Worm (Caenorhabditis elegans) whole organism, L4/young adult: ENCODE data around the gene sms-1.

Experiments used
- W03F9.2 ChIP-seq: fragments of 150-350 bp; optimal IDR thresholded peaks from 2 replicates; lab custom pipeline; 2014; ENCODE audit warnings: missing biosample characterization, missing genetic modification characterization
- dao-5 ChIP-seq: sonication (generic microtip); optimal IDR thresholded peaks from 2 replicates; lab custom pipeline; 2016; ENCODE audit warnings: missing genotype, missing genetic modification characterization, moderate library complexity, missing compliant biosample characterization
- him-1 ChIP-seq: sonication (generic microtip); optimal IDR thresholded peaks from 2 replicates; lab custom pipeline; 2016; ENCODE audit warnings: missing genotype, missing genetic modification reagents, missing genetic modification characterization, missing compliant biosample characterization

The sms-1 gene

ce11 chrIV:11491422-11491821 is 6.6 kb downstream of the sms-1 start:
- TF ChIP-seq W03F9.2 (tag; lab: Kevin White, UChicago) (no peak), dao-5 (tag; lab: Kevin White, UChicago) (no peak), him-1 (tag; lab: Kevin White, UChicago) (no peak)

DNA sequence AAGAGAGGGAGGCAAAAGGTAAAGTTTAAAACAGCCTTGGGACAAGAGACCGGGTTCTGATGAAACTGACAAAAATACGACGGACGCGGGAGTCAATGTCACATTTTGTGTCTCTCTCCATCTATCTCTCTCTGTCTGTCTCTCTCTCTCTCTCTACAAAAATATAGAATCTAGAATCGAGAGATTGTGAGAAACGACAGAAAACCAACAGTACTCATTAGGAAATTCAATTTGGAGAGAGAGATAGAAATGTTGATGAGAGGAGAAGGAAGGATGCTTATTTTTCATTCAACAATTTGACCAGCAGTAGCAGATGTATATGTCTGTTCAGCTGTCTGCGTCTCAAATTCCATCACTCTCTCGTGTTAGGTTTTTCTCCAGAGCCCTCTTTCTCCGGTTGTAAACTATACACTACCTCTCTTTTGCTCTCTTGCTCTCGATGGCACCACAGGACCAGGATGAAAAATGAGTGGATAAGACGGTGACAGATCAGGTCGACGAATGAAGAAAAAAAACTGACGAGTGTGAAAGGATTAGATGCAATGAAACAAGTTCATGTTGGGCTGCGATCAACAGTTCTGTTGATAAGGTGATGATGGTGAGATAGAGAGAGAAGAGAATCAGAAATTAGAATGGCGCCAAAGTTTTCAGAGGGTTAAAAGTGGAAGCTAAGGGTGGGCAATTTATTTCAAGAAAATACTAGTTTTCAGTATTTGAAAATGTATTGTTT is 8.2 kb downstream of the sms-1 start:
- TF ChIP-seq W03F9.2 (tag; lab: Kevin White, UChicago): peak; percentile 7
- no peak for TF ChIP-seq him-1 (tag; lab: Kevin White, UChicago)
- no peak for TF ChIP-seq dao-5 (tag; lab: Kevin White, UChicago)

ce11 chrIV:11489077-11489476 is 8.9 kb downstream of the sms-1 start:
- TF ChIP-seq him-1 (tag; lab: Kevin White, UChicago) (no peak), dao-5 (tag; lab: Kevin White, UChicago) (no peak), W03F9.2 (tag; lab: Kevin White, UChicago) (no peak)

DNA sequence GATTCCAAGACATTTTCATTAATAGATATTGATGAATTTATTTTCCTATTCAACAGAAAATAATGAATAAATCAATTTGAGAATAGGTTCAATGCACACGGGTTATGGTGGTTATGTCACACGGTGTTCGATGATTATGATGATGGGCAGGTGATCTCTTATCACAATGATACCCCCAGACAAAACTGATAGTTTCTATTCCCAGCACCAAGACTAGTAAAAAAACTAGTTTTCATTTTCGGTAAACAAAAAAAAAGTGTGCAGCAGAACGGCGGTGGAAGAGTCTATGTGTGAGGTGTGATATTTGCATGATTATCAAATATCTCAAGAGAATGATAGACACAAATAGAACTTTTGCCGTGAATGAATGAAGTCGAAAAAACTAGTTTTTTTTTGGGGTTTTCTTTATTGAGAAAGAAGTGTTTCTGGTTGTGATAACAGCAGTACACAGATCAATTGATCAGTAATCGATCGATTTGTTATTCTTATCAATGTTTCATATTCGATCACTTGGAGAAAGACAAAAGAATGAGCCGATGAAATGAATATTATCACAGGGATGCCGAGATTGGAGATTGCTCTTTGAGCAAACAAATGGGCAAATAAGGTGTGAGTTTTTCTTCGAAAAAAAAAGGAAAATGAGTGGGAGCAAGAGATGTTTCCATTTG is 10.0 kb downstream of the sms-1 start:
- TF ChIP-seq him-1 (tag; lab: Kevin White, UChicago) (no peak), W03F9.2 (tag; lab: Kevin White, UChicago) (no peak), dao-5 (tag; lab: Kevin White, UChicago) (no peak)

DNA sequence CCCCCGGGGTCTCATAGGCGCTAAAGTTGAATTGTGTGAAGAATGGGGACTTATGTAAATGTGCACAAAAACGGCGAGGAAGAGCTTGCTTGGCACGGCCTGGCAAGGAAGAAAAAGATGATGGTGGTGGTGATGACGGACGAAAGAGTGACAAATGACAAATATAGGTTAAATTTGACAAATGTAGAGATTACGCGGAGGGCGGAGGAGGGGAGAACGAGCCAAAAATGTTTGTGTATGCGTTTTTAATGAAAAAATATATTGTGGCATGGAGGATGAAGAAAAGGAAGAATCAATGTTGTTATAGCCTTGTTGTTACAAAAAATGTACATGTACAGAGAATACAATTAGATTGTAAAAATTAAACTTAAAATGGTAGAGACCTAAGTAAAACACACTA is 11.1 kb downstream of the sms-1 start:
- TF ChIP-seq W03F9.2 (tag; lab: Kevin White, UChicago) (no peak), dao-5 (tag; lab: Kevin White, UChicago) (no peak), him-1 (tag; lab: Kevin White, UChicago) (no peak)

DNA sequence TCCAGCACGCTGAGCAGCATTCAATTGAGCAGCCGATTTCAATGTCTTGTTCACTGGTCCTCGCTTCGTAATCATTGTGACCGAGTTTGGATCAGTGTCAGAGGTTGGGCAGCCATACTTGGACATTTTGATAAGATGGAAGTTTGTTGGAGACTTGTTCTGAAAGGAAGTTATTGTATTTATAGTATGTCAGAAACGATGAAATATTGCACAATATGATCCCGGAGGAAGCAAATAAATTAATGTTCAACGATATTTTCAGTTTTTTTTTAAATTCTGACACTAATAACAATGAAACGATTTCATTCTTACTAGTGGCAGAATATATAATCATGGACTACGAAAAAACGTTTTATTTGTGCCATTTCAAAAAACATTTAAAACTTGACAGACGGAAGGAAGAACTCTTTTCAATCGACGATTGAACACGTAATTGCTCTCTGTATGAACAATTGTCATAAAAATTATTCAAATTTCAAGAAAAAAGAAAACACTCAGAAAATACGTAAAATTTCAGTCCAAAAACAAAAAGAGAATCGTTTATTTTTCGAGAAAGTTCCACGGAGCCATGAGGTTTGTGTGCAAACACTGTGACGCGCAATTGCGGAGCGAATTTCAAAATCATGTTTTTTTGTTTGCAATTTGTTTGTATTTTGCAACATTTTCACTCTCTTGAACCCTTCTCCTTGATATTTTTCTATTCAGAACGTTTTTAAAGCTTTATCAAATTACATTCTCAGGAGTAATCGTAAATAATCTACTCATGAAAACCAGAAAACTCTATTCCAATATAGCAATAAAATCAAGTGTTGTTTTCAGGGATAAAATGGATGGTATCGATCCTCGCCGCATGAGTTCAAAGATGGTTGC is 17.7 kb downstream of the sms-1 start, which contains the start of the genes mbf-1 and nse-4:
Gene mbf-1 (minus strand): TSS at position 343 of the 870 bp plus-strand sequence.
Gene nse-4 (plus strand): TSS at position 820 of the 870 bp plus-strand sequence.
- TF ChIP-seq W03F9.2 (tag; lab: Kevin White, UChicago) (peak; percentile 95), dao-5 (tag; lab: Kevin White, UChicago) (no peak)

ce11 chrIV:11479095-11479494 is 18.9 kb downstream of the sms-1 start, which contains the start of gene catp-8:
Gene catp-8, minus strand, starts transcription at chrIV:11479251.
- TF ChIP-seq W03F9.2 (tag; lab: Kevin White, UChicago) (no peak), him-1 (tag; lab: Kevin White, UChicago) (no peak), dao-5 (tag; lab: Kevin White, UChicago) (no peak)

DNA sequence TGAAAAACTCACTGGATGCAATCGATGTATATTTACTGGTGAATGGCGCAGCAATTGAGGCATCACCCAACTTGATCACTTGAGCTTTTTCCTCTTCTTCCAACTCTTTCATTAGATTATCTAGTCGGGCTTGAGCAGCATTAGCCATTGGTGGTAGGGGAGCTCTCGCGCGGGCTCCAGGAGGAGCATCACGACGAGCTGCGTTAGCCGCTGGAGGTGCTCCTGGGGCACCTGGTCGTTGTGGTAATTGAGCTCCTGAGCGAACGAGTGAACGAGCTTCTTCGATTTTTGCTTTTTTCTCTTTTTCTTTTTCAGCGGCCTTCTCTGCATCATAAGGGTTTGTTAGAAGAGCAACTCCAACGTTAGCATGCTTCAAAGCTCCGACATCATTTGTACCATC is 22.9 kb downstream of the sms-1 start:
- TF ChIP-seq dao-5 (tag; lab: Kevin White, UChicago) (no peak), him-1 (tag; lab: Kevin White, UChicago) (no peak), W03F9.2 (tag; lab: Kevin White, UChicago) (no peak)

ce11 chrIV:11474067-11474466 is 23.9 kb downstream of the sms-1 start:
- TF ChIP-seq him-1 (tag; lab: Kevin White, UChicago) (peak; percentile 81), dao-5 (tag; lab: Kevin White, UChicago) (peak; percentile 91), W03F9.2 (tag; lab: Kevin White, UChicago) (peak; percentile 56)

- TF ChIP-seq dao-5 (tag; lab: Kevin White, UChicago): no peak
- TF ChIP-seq W03F9.2 (tag; lab: Kevin White, UChicago): no peak
- no peak for TF ChIP-seq him-1 (tag; lab: Kevin White, UChicago)
Observed at ce11 chrIV:11472023-11472422, 26.0 kb downstream of the sms-1 start.

ce11 chrIV:11469698-11470591 is 28.0 kb downstream of the sms-1 start, which contains the start of the genes C10C6.13 and wht-2:
Gene C10C6.13, minus strand, starts transcription at chrIV:11469748.
Gene wht-2, plus strand, starts transcription at chrIV:11470436.
- TF ChIP-seq him-1 (tag; lab: Kevin White, UChicago) (no peak), W03F9.2 (tag; lab: Kevin White, UChicago) (no peak), dao-5 (tag; lab: Kevin White, UChicago) (no peak)

- TF ChIP-seq him-1 (tag; lab: Kevin White, UChicago) (no peak), W03F9.2 (tag; lab: Kevin White, UChicago) (no peak), dao-5 (tag; lab: Kevin White, UChicago) (no peak)
Observed at ce11 chrIV:11467413-11467812, 30.6 kb downstream of the sms-1 start, which contains the start of gene C10C6.7. Gene C10C6.7, minus strand, starts transcription at chrIV:11467513.
